Fruit fly (Drosophila melanogaster) whole organism, wandering third instar larva: ENCODE data around the gene dlg1.
A peak's percentile ranks its signal among the peaks of the same experiment; 100 is the strongest.

Experiments used
- CG32264 ChIP-seq: fragments of 200-800 bp; sonication (Bioruptor generic); optimal IDR thresholded peaks from 2 replicates; lab custom pipeline; 2016; ENCODE audit warnings: missing biosample characterization, missing genetic modification characterization
- CG9705 ChIP-seq: fragments of 200-800 bp; sonication (Bioruptor generic); optimal IDR thresholded peaks from 2 replicates; lab custom pipeline; 2018; ENCODE audit warnings: missing biosample characterization, mild to moderate bottlenecking, missing genetic modification characterization
- CrebA ChIP-seq: fragments of 200-800 bp; sonication (Bioruptor generic); optimal IDR thresholded peaks from 2 replicates; lab custom pipeline; 2016; ENCODE audit warnings: missing biosample characterization, mild to moderate bottlenecking, missing genetic modification characterization, borderline replicate concordance
- Dfd ChIP-seq: fragments of >200 bp; optimal IDR thresholded peaks from 2 replicates; lab custom pipeline; 2017; ENCODE audit warnings: missing biosample characterization, missing genetic modification characterization
- Dif ChIP-seq: fragments of 200-275, 200-300 bp; sonication (Bioruptor generic); optimal IDR thresholded peaks from 2 replicates; lab custom pipeline; 2018; ENCODE audit warnings: missing biosample characterization, missing genetic modification characterization; ENCODE audit not compliant: partially characterized antibody
- GATAd ChIP-seq: sonication (Bioruptor generic); optimal IDR thresholded peaks from 2 replicates; lab custom pipeline; 2016; ENCODE audit warnings: missing biosample characterization, missing genetic modification characterization
- HLH106 ChIP-seq: fragments of 200-800 bp; optimal IDR thresholded peaks from 3 replicates; lab custom pipeline; 2019; ENCODE audit warnings: missing biosample characterization, mild to moderate bottlenecking, missing genetic modification characterization, moderate library complexity
- Hnf4 ChIP-seq: fragments of 200-800 bp; sonication (Bioruptor generic); optimal IDR thresholded peaks from 2 replicates; lab custom pipeline; 2016; ENCODE audit warnings: missing biosample characterization, mild to moderate bottlenecking, missing genetic modification characterization
- Hr78 ChIP-seq: fragments of >200 bp; optimal IDR thresholded peaks from 2 replicates; lab custom pipeline; 2017; ENCODE audit warnings: missing biosample characterization, missing genetic modification characterization
- Hr83 ChIP-seq: fragments of 200-300 bp; sonication (Bioruptor generic); optimal IDR thresholded peaks from 2 replicates; lab custom pipeline; 2016; ENCODE audit warnings: missing biosample characterization, mild to moderate bottlenecking, missing genetic modification characterization, moderate library complexity; ENCODE audit not compliant: poor library complexity, severe bottlenecking
- Jra ChIP-seq: sonication (Bioruptor generic); optimal IDR thresholded peaks from 2 replicates; lab custom pipeline; 2016; ENCODE audit warnings: missing biosample characterization, missing genetic modification characterization
- Mio ChIP-seq: sonication (Bioruptor generic); optimal IDR thresholded peaks from 2 replicates; lab custom pipeline; 2016; ENCODE audit warnings: missing biosample characterization, missing genetic modification characterization
- Myc ChIP-seq: fragments of >200 bp; optimal IDR thresholded peaks from 2 replicates; lab custom pipeline; 2017
- N ChIP-seq: fragments of >200 bp; optimal IDR thresholded peaks from 2 replicates; lab custom pipeline; 2018; ENCODE audit warnings: missing biosample characterization, missing external identifiers, missing genetic modification characterization
- OdsH ChIP-seq: fragments of 200-800 bp; sonication (Bioruptor generic); optimal IDR thresholded peaks from 2 replicates; lab custom pipeline; 2016; ENCODE audit warnings: missing biosample characterization, mild to moderate bottlenecking, missing genetic modification characterization
- Rel ChIP-seq, 2 experiments: fragments of 200-800 bp; sonication (Bioruptor generic) in 1 of 2; optimal IDR thresholded peaks; 2 replicates in 1 of 2; 3 replicates in 1 of 2; lab custom pipeline; 2016 to 2019; ENCODE audit warnings: mild to moderate bottlenecking in 2 of 2, missing biosample characterization in 2 of 2, missing genetic modification characterization in 2 of 2, moderate library complexity in 1 of 2
- Sp1 ChIP-seq: fragments of 200-800 bp; sonication (Bioruptor generic); optimal IDR thresholded peaks from 3 replicates; lab custom pipeline; 2019; ENCODE audit warnings: missing biosample characterization, mild to moderate bottlenecking, missing genetic modification characterization, moderate library complexity
- Vsx2 ChIP-seq: fragments of 200-300, 225-300 bp; sonication (Bioruptor generic); optimal IDR thresholded peaks from 2 replicates; lab custom pipeline; 2018; ENCODE audit warnings: missing biosample characterization, missing genetic modification characterization; ENCODE audit not compliant: partially characterized antibody
- br ChIP-seq: fragments of 200-800 bp; sonication (Bioruptor generic); optimal IDR thresholded peaks from 2 replicates; lab custom pipeline; 2016; ENCODE audit warnings: missing biosample characterization, missing genetic modification characterization
- brk ChIP-seq: fragments of 200-800 bp; sonication (Bioruptor generic); optimal IDR thresholded peaks from 2 replicates; lab custom pipeline; 2016; ENCODE audit warnings: missing biosample characterization, mild to moderate bottlenecking, missing genetic modification characterization
- dl ChIP-seq, 2 experiments: fragments of 175-275, 200-275 bp in 1 of 2; fragments of 200-275 bp in 1 of 2; sonication (Bioruptor generic); optimal IDR thresholded peaks; lab custom pipeline; 2018; ENCODE audit warnings: mild to moderate bottlenecking in 2 of 2, missing biosample characterization in 2 of 2, missing genetic modification characterization in 2 of 2, moderate library complexity in 2 of 2; ENCODE audit not compliant: partially characterized antibody in 2 of 2, insufficient read depth in 1 of 2
- dmrt93B ChIP-seq: fragments of 200-800 bp; sonication (Bioruptor generic); optimal IDR thresholded peaks from 2 replicates; lab custom pipeline; 2018; ENCODE audit warnings: missing biosample characterization, mild to moderate bottlenecking, missing genetic modification characterization
- dsf ChIP-seq: sonication (Bioruptor generic); optimal IDR thresholded peaks from 2 replicates; lab custom pipeline; 2016; ENCODE audit warnings: missing biosample characterization, missing genetic modification characterization, borderline replicate concordance
- ey ChIP-seq: fragments of 200-800 bp; sonication (Bioruptor generic); optimal IDR thresholded peaks from 2 replicates; lab custom pipeline; 2016; ENCODE audit warnings: missing biosample characterization, missing genetic modification characterization
- fru ChIP-seq: fragments of 200-800 bp; sonication (Bioruptor generic); optimal IDR thresholded peaks from 3 replicates; lab custom pipeline; 2016; ENCODE audit warnings: missing biosample characterization, mild to moderate bottlenecking, missing genetic modification characterization
- h ChIP-seq: fragments of 200-800 bp; sonication (Bioruptor generic); optimal IDR thresholded peaks from 3 replicates; lab custom pipeline; 2016; ENCODE audit warnings: missing biosample characterization, mild to moderate bottlenecking, missing genetic modification characterization
- lola ChIP-seq: fragments of >200 bp; optimal IDR thresholded peaks from 2 replicates; lab custom pipeline; 2017; ENCODE audit warnings: missing biosample characterization, missing genetic modification characterization
- pan ChIP-seq: fragments of >200 bp; optimal IDR thresholded peaks from 2 replicates; lab custom pipeline; 2017
- psq ChIP-seq: fragments of 200-800 bp; sonication (Bioruptor generic); optimal IDR thresholded peaks from 3 replicates; lab custom pipeline; 2017; ENCODE audit warnings: missing biosample characterization, mild to moderate bottlenecking, missing genetic modification characterization, moderate library complexity
- rgr ChIP-seq: fragments of 200-800 bp; sonication (Bioruptor generic); optimal IDR thresholded peaks from 3 replicates; lab custom pipeline; 2016; ENCODE audit warnings: missing biosample characterization, mild to moderate bottlenecking, missing genetic modification characterization
- sage ChIP-seq: fragments of 200-800 bp; sonication (Bioruptor generic); optimal IDR thresholded peaks from 2 replicates; lab custom pipeline; 2016; ENCODE audit warnings: missing biosample characterization, mild to moderate bottlenecking, missing genetic modification characterization
- sv ChIP-seq: fragments of 200-800 bp; sonication (Bioruptor generic); optimal IDR thresholded peaks from 3 replicates; lab custom pipeline; 2016; ENCODE audit warnings: missing biosample characterization, missing genetic modification characterization
- tai ChIP-seq: sonication (Bioruptor generic); optimal IDR thresholded peaks from 2 replicates; lab custom pipeline; 2016; ENCODE audit warnings: missing biosample characterization, missing genetic modification characterization
- usp ChIP-seq: fragments of >200 bp; optimal IDR thresholded peaks from 2 replicates; lab custom pipeline; 2017; ENCODE audit warnings: missing biosample characterization, missing genetic modification characterization
- woc ChIP-seq: sonication (Bioruptor generic); optimal IDR thresholded peaks from 2 replicates; lab custom pipeline; 2016; ENCODE audit warnings: missing biosample characterization, mild to moderate bottlenecking, missing genetic modification characterization

Gene dlg1

DNA sequence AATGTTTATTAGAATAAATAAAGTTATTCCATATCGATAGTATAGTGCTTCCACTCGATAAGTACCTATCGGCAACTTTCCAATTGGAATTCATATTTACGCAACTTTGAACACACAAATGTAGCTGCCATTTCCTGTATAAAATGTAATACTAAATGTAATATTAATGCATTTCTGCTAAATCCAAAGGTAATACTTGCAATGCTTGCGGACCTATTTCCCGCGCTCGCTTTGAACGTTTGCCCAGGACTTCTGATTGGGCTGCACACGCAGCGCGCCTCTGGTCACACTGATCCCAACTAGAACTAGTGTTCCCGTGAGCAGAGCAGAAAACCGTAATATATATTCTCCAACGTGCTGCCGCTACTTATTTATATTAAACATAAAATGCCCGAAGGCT lies at the start of gene dlg1:
Gene dlg1 (plus strand): TSS at position 292 of the 400 bp plus-strand sequence.
- TF ChIP-seq br (GFP tag; lab: Kevin White, UChicago), result no peak
- TF ChIP-seq ey, result no peak
- no peak for TF ChIP-seq fru (GFP tag; lab: Kevin White, UChicago)
- no peak for TF ChIP-seq usp (GFP tag; lab: Kevin White, UChicago)

DNA sequence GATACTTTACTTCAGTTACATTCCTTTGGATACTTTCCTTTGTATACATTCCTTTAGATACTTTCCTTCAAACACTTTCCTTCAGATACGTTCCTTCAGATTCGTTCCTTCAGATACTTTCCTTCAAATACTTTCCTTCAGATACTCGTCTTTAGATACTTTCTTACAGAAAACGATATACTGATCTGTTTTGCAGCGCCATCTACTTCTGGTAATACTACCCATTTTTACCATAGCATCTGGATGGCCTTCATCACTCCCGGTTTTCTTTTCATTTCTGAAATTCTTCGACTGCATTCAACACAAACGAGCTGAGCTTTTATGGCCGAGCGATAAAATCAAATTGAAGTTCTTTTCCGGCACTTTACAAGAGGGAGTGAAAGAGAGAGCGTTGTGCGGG lies 49.5 kb upstream of the dlg1 start:
- no peak for TF ChIP-seq Hnf4
- TF ChIP-seq tai (GFP tag; lab: Kevin White, UChicago), result no peak
- TF ChIP-seq h (GFP tag; lab: Kevin White, UChicago), result no peak
- no peak for TF ChIP-seq dsf (GFP tag; lab: Kevin White, UChicago)
- no peak for TF ChIP-seq Jra
- no peak for TF ChIP-seq Myc (lab: Kevin White, UChicago)
- no peak for TF ChIP-seq GATAd (GFP tag; lab: Kevin White, UChicago)
- TF ChIP-seq CrebA (GFP tag; lab: Kevin White, UChicago), result no peak
- TF ChIP-seq CG9705 (GFP tag; lab: Kevin White, UChicago), result no peak
- TF ChIP-seq dmrt93B (GFP tag; lab: Kevin White, UChicago), result no peak
- TF ChIP-seq fru (GFP tag; lab: Kevin White, UChicago), result no peak

DNA sequence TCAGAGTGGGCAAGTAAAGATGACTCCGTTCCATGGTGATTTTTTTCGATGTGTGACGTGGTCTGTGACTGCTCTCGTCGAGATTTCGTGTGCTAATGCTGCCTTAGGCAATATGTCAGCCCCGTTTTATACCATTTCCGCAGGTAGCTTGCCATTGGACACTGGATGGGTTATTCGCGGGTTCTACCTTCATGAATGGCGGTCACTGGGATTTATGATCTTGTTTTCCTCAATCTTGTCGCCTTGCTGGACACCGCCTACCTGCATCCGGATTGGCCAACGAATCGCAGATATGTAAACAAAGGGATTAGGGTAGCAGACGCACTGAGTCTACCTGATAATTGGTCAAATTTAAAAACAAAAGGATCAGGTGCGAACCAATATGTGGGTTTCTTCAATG lies 47.2 kb upstream of the dlg1 start, which contains the start of gene sisA:
Gene sisA (minus strand): TSS at position 101 of the 400 bp plus-strand sequence.
- no peak for TF ChIP-seq lola (GFP tag; lab: Kevin White, UChicago)
- no peak for TF ChIP-seq CG9705 (GFP tag; lab: Kevin White, UChicago)
- TF ChIP-seq CrebA (GFP tag; lab: Kevin White, UChicago), result no peak
- TF ChIP-seq Dif (GFP tag; lab: Kevin White, UChicago), result no peak
- no peak for TF ChIP-seq Vsx2 (GFP tag; lab: Kevin White, UChicago)
- no peak for TF ChIP-seq br (GFP tag; lab: Kevin White, UChicago)
- no peak for TF ChIP-seq GATAd (GFP tag; lab: Kevin White, UChicago)
- no peak for TF ChIP-seq HLH106
- TF ChIP-seq Dfd (GFP tag; lab: Kevin White, UChicago), result no peak
- no peak for TF ChIP-seq CG32264 (GFP tag; lab: Kevin White, UChicago)
- TF ChIP-seq Jra, result no peak
- no peak for TF ChIP-seq dl (GFP tag; optimal IDR thresholded peaks at IDR 0.05; lab: Kevin White, UChicago; ENCODE audit: insufficient read depth in 1 of 2, partially characterized antibody in 2 of 2)
- TF ChIP-seq psq, result no peak

- TF ChIP-seq Mio (GFP tag; lab: Kevin White, UChicago) (no peak), fru (GFP tag; lab: Kevin White, UChicago) (no peak), h (GFP tag; lab: Kevin White, UChicago) (no peak), dmrt93B (GFP tag; lab: Kevin White, UChicago) (no peak), sage (GFP tag; lab: Kevin White, UChicago) (no peak)
Measured at dm6 chrX:11322659-11323058, 46.8 kb upstream of the dlg1 start.

- TF ChIP-seq Hnf4 (peak; percentile 55), dmrt93B (GFP tag; lab: Kevin White, UChicago) (no peak), Hr78 (no peak), br (GFP tag; lab: Kevin White, UChicago) (peak; percentile 3), h (GFP tag; lab: Kevin White, UChicago) (peak; percentile 26), Jra (peak; percentile 26), fru (GFP tag; lab: Kevin White, UChicago) (peak; percentile 8)
Measured at dm6 chrX:11325175-11325768, 44.2 kb upstream of the dlg1 start, which contains the start of gene Gapvd1. Gene Gapvd1 (plus strand): TSS chrX:11325385.

DNA sequence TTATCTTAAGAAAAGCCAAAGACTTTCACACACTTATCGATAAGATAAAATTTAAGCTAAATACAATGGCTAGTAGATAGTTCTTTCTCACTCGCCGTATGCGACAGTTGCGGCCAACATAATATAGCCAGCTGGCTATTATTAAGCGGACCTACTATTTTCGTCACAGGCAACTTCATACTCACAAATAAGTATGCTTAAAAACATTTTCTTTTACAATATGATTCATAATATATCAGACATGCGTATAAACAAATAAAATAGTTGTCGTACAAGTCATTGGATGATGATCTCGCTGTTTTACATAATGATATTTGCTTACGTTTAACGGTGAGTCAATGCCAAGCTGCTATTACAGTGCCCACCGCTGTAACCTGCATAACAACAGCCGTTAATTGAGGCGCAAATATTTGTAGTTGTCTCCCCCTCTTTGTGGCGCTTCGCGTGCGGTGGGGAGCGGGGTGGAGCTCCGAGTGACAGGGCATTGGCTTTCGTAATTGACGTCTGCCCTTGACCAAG lies 43.2 kb upstream of the dlg1 start:
- TF ChIP-seq sage (GFP tag; lab: Kevin White, UChicago), result no peak
- no peak for TF ChIP-seq pan
- peak; percentile 56 for TF ChIP-seq Sp1 (GFP tag; lab: Kevin White, UChicago)
- no peak for TF ChIP-seq brk
- no peak for TF ChIP-seq lola (GFP tag; lab: Kevin White, UChicago)
- TF ChIP-seq br (GFP tag; lab: Kevin White, UChicago), result peak; percentile 70
- TF ChIP-seq GATAd (GFP tag; lab: Kevin White, UChicago), result no peak
- TF ChIP-seq Hr83, result peak; percentile 54
- TF ChIP-seq woc (GFP tag; lab: Kevin White, UChicago), result peak; percentile 48
- TF ChIP-seq h (GFP tag; lab: Kevin White, UChicago), result peak; percentile 72
- TF ChIP-seq psq, result peak; percentile 71
- no peak for TF ChIP-seq CrebA (GFP tag; lab: Kevin White, UChicago)
- no peak for TF ChIP-seq Rel (GFP tag; optimal IDR thresholded peaks at IDR 0.05; lab: Kevin White, UChicago)
- peak; percentile 76 for TF ChIP-seq Rel (tag; optimal IDR thresholded peaks at IDR 0.05; lab: Kevin White, UChicago)
- TF ChIP-seq sv (GFP tag; lab: Kevin White, UChicago), result peak; percentile 38
- peak; percentile 50 for TF ChIP-seq CG32264 (GFP tag; lab: Kevin White, UChicago)
- TF ChIP-seq rgr (GFP tag; lab: Kevin White, UChicago), result peak; percentile 70
- peak; percentile 73 for TF ChIP-seq fru (GFP tag; lab: Kevin White, UChicago)
- no peak for TF ChIP-seq Myc (lab: Kevin White, UChicago)
- TF ChIP-seq Dfd (GFP tag; lab: Kevin White, UChicago), result no peak
- no peak for TF ChIP-seq Hnf4
- TF ChIP-seq OdsH, result peak; percentile 51
- TF ChIP-seq ey, result peak; percentile 67
- TF ChIP-seq N (GFP tag; lab: Kevin White, UChicago), result no peak
